In genomic region chr3L:11372449-11372848, dm6 we compare ENCODE assay signal across 3 fruit fly cellular contexts.
A peak's percentile ranks its signal among the peaks of the same experiment; 100 is the strongest.
TF ChIP-seq lines count a peak whose summit lies in the region.

No protein-coding gene starts in this region.

- TF ChIP-seq CTCF in whole organism, embryonic (GFP tag; optimal IDR thresholded peaks at IDR 0.05; lab: Kevin White, UChicago): no peak

TF ChIP-seq in whole organism, embryonic, 481 proteins besides CTCF, POLR2A, EP300 and RAD21 (continues in another document):
- TF ChIP-seq ind (GFP tag; optimal IDR thresholded peaks at IDR 0.05; lab: Kevin White, UChicago): no peak
- TF ChIP-seq Xrp1 (GFP tag; IDR thresholded peaks at IDR 0.05; lab: Robert Waterston, UW): 0 out of 2 replicates have a peak, but pooled peaks have one; percentile 23
- no peak for TF ChIP-seq CG7372 (GFP tag; IDR thresholded peaks at IDR 0.05; lab: Robert Waterston, UW)
- TF ChIP-seq CG12391 (tag; optimal IDR thresholded peaks at IDR 0.05; lab: Kevin White, UChicago): no peak
- no peak for TF ChIP-seq fru (optimal IDR thresholded peaks at IDR 0.05; lab: Kevin White, UChicago)
- TF ChIP-seq corto (GFP tag; optimal IDR thresholded peaks at IDR 0.05; lab: Kevin White, UChicago): no peak
- no peak for TF ChIP-seq CG32532 (GFP tag; IDR thresholded peaks at IDR 0.05; lab: Robert Waterston, UW)
- TF ChIP-seq CG13775 (GFP tag; optimal IDR thresholded peaks at IDR 0.05; lab: Kevin White, UChicago): no peak
- TF ChIP-seq Atf-2 (GFP tag; optimal IDR thresholded peaks at IDR 0.05; lab: Kevin White, UChicago): no peak
- no peak for TF ChIP-seq crol (GFP tag; IDR thresholded peaks at IDR 0.05; lab: Robert Waterston, UW)
- no peak for TF ChIP-seq Aef1 (GFP tag; IDR thresholded peaks at IDR 0.05; lab: Robert Waterston, UW)
- peak in 1 of 2 experiments; percentile 5 for TF ChIP-seq eve (GFP tag; optimal IDR thresholded peaks at IDR 0.05; lab: Kevin White, UChicago)
- no peak for TF ChIP-seq stwl (tag; optimal IDR thresholded peaks at IDR 0.05; lab: Kevin White, UChicago)
- TF ChIP-seq CG12071 (GFP tag; optimal IDR thresholded peaks at IDR 0.05; lab: Kevin White, UChicago): no peak
- TF ChIP-seq CG17802 (tag; optimal IDR thresholded peaks at IDR 0.05; lab: Kevin White, UChicago): no peak
- TF ChIP-seq pros (GFP tag; optimal IDR thresholded peaks at IDR 0.05; lab: Kevin White, UChicago): no peak
- TF ChIP-seq grau (tag; optimal IDR thresholded peaks at IDR 0.05; lab: Kevin White, UChicago): no peak
- TF ChIP-seq Ada2b (GFP tag; IDR thresholded peaks at IDR 0.05; lab: Robert Waterston, UW): no peak
- no peak for TF ChIP-seq CG17829 (tag; optimal IDR thresholded peaks at IDR 0.05; lab: Kevin White, UChicago)
- TF ChIP-seq tin (GFP tag; optimal IDR thresholded peaks at IDR 0.05; lab: Kevin White, UChicago): no peak
- no peak for TF ChIP-seq gt (GFP tag; IDR thresholded peaks at IDR 0.05; lab: Robert Waterston, UW)
- no peak for TF ChIP-seq peb (GFP tag; IDR thresholded peaks at IDR 0.05; lab: Robert Waterston, UW)
- TF ChIP-seq Xbp1 (GFP tag; optimal IDR thresholded peaks at IDR 0.05; lab: Kevin White, UChicago): no peak
- peak; percentile 2 for TF ChIP-seq dmrt99B (tag; optimal IDR thresholded peaks at IDR 0.05; lab: Kevin White, UChicago)
- TF ChIP-seq CG2199 (GFP tag; IDR thresholded peaks at IDR 0.05; lab: Robert Waterston, UW): 0 out of 3 replicates have a peak, but pooled peaks have one; percentile 50
- no peak for TF ChIP-seq Bgb (GFP tag; IDR thresholded peaks at IDR 0.05; lab: Robert Waterston, UW; ENCODE audit: partially characterized antibody)
- no peak for TF ChIP-seq CG8765 (GFP tag; IDR thresholded peaks at IDR 0.05; lab: Robert Waterston, UW)
- TF ChIP-seq lov (optimal IDR thresholded peaks at IDR 0.05; lab: Kevin White, UChicago): no peak
- TF ChIP-seq lov (GFP tag; IDR thresholded peaks at IDR 0.05; lab: Robert Waterston, UW): no peak
- TF ChIP-seq CG10209 (GFP tag; optimal IDR thresholded peaks at IDR 0.05; lab: Kevin White, UChicago): no peak
- TF ChIP-seq CG4617 (GFP tag; optimal IDR thresholded peaks at IDR 0.05; lab: Kevin White, UChicago; ENCODE audit: borderline replicate concordance): no peak

TF ChIP-seq in whole organism, prepupa, 60 proteins besides CTCF, POLR2A, EP300 and RAD21:
- 0 out of 3 replicates have a peak, but pooled peaks have one; percentile 45 for TF ChIP-seq eg (GFP tag; IDR thresholded peaks at IDR 0.05; lab: Robert Waterston, UW)
- TF ChIP-seq fd59A (GFP tag; optimal IDR thresholded peaks at IDR 0.05; lab: Kevin White, UChicago): no peak
- no peak for TF ChIP-seq CG6792 (GFP tag; optimal IDR thresholded peaks at IDR 0.05; lab: Kevin White, UChicago)
- no peak for TF ChIP-seq achi (GFP tag; optimal IDR thresholded peaks at IDR 0.05; lab: Kevin White, UChicago)
- no peak for TF ChIP-seq CG31627 (GFP tag; optimal IDR thresholded peaks at IDR 0.05; lab: Kevin White, UChicago)
- no peak for TF ChIP-seq dac (GFP tag; optimal IDR thresholded peaks at IDR 0.05; lab: Kevin White, UChicago)
- TF ChIP-seq CG8119 (GFP tag; IDR thresholded peaks at IDR 0.05; lab: Robert Waterston, UW): 0 out of 3 replicates have a peak, but pooled peaks have one; percentile 39
- TF ChIP-seq CG32006 (GFP tag; optimal IDR thresholded peaks at IDR 0.05; lab: Kevin White, UChicago): no peak
- no peak for TF ChIP-seq Gug (GFP tag; IDR thresholded peaks at IDR 0.05; lab: Robert Waterston, UW)
- TF ChIP-seq CG6163 (GFP tag; IDR thresholded peaks at IDR 0.05; lab: Robert Waterston, UW): no peak
- no peak for TF ChIP-seq CG3032 (tag; optimal IDR thresholded peaks at IDR 0.05; lab: Kevin White, UChicago)
- peak in 1 of 2 experiments; percentile 79 for TF ChIP-seq ss (GFP tag; optimal IDR thresholded peaks at IDR 0.05; lab: Kevin White, UChicago)

TF ChIP-seq in whole organism, pupa, 21 proteins besides CTCF, POLR2A, EP300 and RAD21:
- TF ChIP-seq CG12605 (GFP tag; IDR thresholded peaks at IDR 0.05; lab: Robert Waterston, UW) (no peak), Pif1B (GFP tag; optimal IDR thresholded peaks at IDR 0.05; lab: Kevin White, UChicago) (no peak), CG34367 (tag; optimal IDR thresholded peaks at IDR 0.05; lab: Kevin White, UChicago) (no peak), CG14655 (GFP tag; optimal IDR thresholded peaks at IDR 0.05; lab: Kevin White, UChicago) (no peak), fd96Ca (GFP tag; IDR thresholded peaks at IDR 0.05; lab: Robert Waterston, UW) (peak; percentile 46; the same call in 1 of the 3 replicates), Ets98B (GFP tag; IDR thresholded peaks at IDR 0.05; lab: Robert Waterston, UW) (no peak), Snoo (tag; optimal IDR thresholded peaks at IDR 0.05; lab: Kevin White, UChicago) (no peak), CG9948 (tag; optimal IDR thresholded peaks at IDR 0.05; lab: Kevin White, UChicago) (no peak), CG15710 (tag; optimal IDR thresholded peaks at IDR 0.05; lab: Kevin White, UChicago) (no peak), CG4496 (GFP tag; IDR thresholded peaks at IDR 0.05; lab: Robert Waterston, UW) (peak; percentile 54; the same call in 2 of the 3 replicates)
